Worm (Caenorhabditis elegans) whole organism, L1 larva: ENCODE data around the gene bre-1.

ENCODE experiments used
- C04F5.9 ChIP-seq: sonication (generic microtip); optimal IDR thresholded peaks from 2 replicates; lab custom pipeline; 2016; ENCODE audit warnings: missing genetic modification characterization, missing compliant biosample characterization
- C16A3.4 ChIP-seq: fragments of 150-350 bp; optimal IDR thresholded peaks from 2 replicates; lab custom pipeline; 2014; ENCODE audit warnings: missing biosample characterization, missing genetic modification characterization
- Y116A8C.19 ChIP-seq: sonication (generic microtip); optimal IDR thresholded peaks from 2 replicates; lab custom pipeline; 2016; ENCODE audit warnings: missing compliant biosample characterization, missing genetic modification characterization, borderline replicate concordance
- ama-1 ChIP-seq: fragments of 150-350 bp; optimal IDR thresholded peaks from 2 replicates; lab custom pipeline; 2014
- blmp-1 ChIP-seq: fragments of 150-350 bp; optimal IDR thresholded peaks from 2 replicates; lab custom pipeline; 2014; ENCODE audit warnings: missing biosample characterization, missing genetic modification characterization
- ceh-8 ChIP-seq: fragments of 200-800 bp; sonication (Bioruptor generic); optimal IDR thresholded peaks from 2 replicates; lab custom pipeline; 2018; ENCODE audit warnings: mild to moderate bottlenecking, missing genetic modification characterization, moderate library complexity, missing compliant biosample characterization
- ceh-82 ChIP-seq, 3 experiments: fragments of 150-350 bp in 1 of 3; sonication (generic microtip) in 2 of 3; optimal IDR thresholded peaks; 2 replicates each; lab custom pipeline; 2014 to 2017; ENCODE audit warnings: missing biosample characterization in 3 of 3, missing genetic modification characterization in 3 of 3
- ces-1 ChIP-seq: fragments of 150-350 bp; optimal IDR thresholded peaks from 2 replicates; lab custom pipeline; 2014; ENCODE audit warnings: missing biosample characterization, missing genetic modification reagents, missing genetic modification characterization
- dpl-1 ChIP-seq, 3 experiments: fragments of 150-350 bp in 2 of 3; sonication (generic microtip) in 1 of 3; optimal IDR thresholded peaks; 2 replicates each; lab custom pipeline; 2014 to 2017; ENCODE audit warnings: missing biosample characterization in 3 of 3, missing genetic modification characterization in 3 of 3, missing genetic modification reagents in 3 of 3
- dsc-1 ChIP-seq: sonication (generic microtip); optimal IDR thresholded peaks from 2 replicates; lab custom pipeline; 2016; ENCODE audit warnings: mild to moderate bottlenecking, missing genetic modification characterization, missing compliant biosample characterization
- egl-13 ChIP-seq: sonication (generic microtip); optimal IDR thresholded peaks from 2 replicates; lab custom pipeline; 2016; ENCODE audit warnings: missing genotype, missing genetic modification reagents, missing genetic modification characterization, missing compliant biosample characterization
- fkh-8 ChIP-seq: sonication (generic microtip); optimal IDR thresholded peaks from 2 replicates; lab custom pipeline; 2016; ENCODE audit warnings: mild to moderate bottlenecking, missing genetic modification characterization, missing compliant biosample characterization
- grh-1 ChIP-seq: fragments of 200-800 bp; sonication (Bioruptor generic); IDR thresholded peaks from 2 replicates; pipeline ENCODE4 v1.3.6; 2022; ENCODE audit warnings: missing genetic modification reagents, missing genetic modification characterization, missing compliant biosample characterization
- hlh-17 ChIP-seq: fragments of 200-800 bp; sonication (Bioruptor generic); optimal IDR thresholded peaks from 2 replicates; lab custom pipeline; 2018; ENCODE audit warnings: missing genetic modification characterization, mild to moderate bottlenecking, missing compliant biosample characterization, moderate library complexity, borderline replicate concordance
- isw-1 ChIP-seq: fragments of 200-800 bp; sonication (Bioruptor generic); IDR thresholded peaks from 2 replicates; pipeline ENCODE4 v1.3.6; 2022; ENCODE audit warnings: missing genetic modification characterization, missing compliant biosample characterization
- jun-1 ChIP-seq: fragments of 150-350 bp; optimal IDR thresholded peaks from 2 replicates; lab custom pipeline; 2014; ENCODE audit warnings: missing biosample characterization, missing genetic modification reagents, missing genetic modification characterization
- lin-13 ChIP-seq: fragments of 150-350 bp; optimal IDR thresholded peaks from 2 replicates; lab custom pipeline; 2014; ENCODE audit warnings: missing biosample characterization, missing genetic modification reagents, missing genetic modification characterization
- lin-15B ChIP-seq: fragments of 150-350 bp; sonication (generic microtip); optimal IDR thresholded peaks from 3 replicates; lab custom pipeline; 2014; ENCODE audit warnings: missing biosample characterization, missing genetic modification characterization
- lin-35 ChIP-seq, 2 experiments: fragments of 150-350 bp; optimal IDR thresholded peaks; 2 replicates each; lab custom pipeline; 2014; ENCODE audit warnings: missing biosample characterization in 2 of 2, missing genetic modification characterization in 2 of 2, missing genetic modification reagents in 2 of 2
- lsy-2 ChIP-seq, 2 experiments: fragments of 150-350 bp; optimal IDR thresholded peaks; 2 replicates each; lab custom pipeline; 2014; ENCODE audit warnings: missing biosample characterization in 2 of 2, missing genetic modification characterization in 2 of 2
- mab-9 ChIP-seq: fragments of 200-800 bp; sonication (Bioruptor generic); IDR thresholded peaks from 2 replicates; pipeline ENCODE4 v1.3.6; 2022; ENCODE audit warnings: missing genetic modification reagents, missing genetic modification characterization, missing compliant biosample characterization
- mdl-1 ChIP-seq, 2 experiments: fragments of 150-350 bp; optimal IDR thresholded peaks; 2 replicates each; lab custom pipeline; 2014 to 2017; ENCODE audit warnings: missing biosample characterization in 2 of 2, missing genetic modification characterization in 2 of 2, inconsistent platforms in 1 of 2
- mef-2 ChIP-seq: fragments of 150-350 bp; optimal IDR thresholded peaks from 2 replicates; lab custom pipeline; 2014; ENCODE audit warnings: missing biosample characterization, missing genetic modification characterization
- mep-1 ChIP-seq: fragments of 150-350 bp; optimal IDR thresholded peaks from 2 replicates; lab custom pipeline; 2014; ENCODE audit warnings: missing biosample characterization, missing genetic modification characterization
- nhr-19 ChIP-seq: fragments of 200-800 bp; sonication (Bioruptor generic); conservative IDR thresholded peaks from 2 replicates; pipeline ENCODE4 v1.3.6; 2022; ENCODE audit warnings: missing genetic modification characterization, missing compliant biosample characterization
- nhr-20 ChIP-seq: sonication (generic microtip); optimal IDR thresholded peaks from 2 replicates; lab custom pipeline; 2016; ENCODE audit warnings: mild to moderate bottlenecking, missing genetic modification characterization, missing compliant biosample characterization
- nhr-71 ChIP-seq: sonication (generic microtip); optimal IDR thresholded peaks from 2 replicates; lab custom pipeline; 2016; ENCODE audit warnings: mild to moderate bottlenecking, missing genetic modification characterization, moderate library complexity, missing compliant biosample characterization
- nhr-76 ChIP-seq: sonication (generic microtip); optimal IDR thresholded peaks from 2 replicates; lab custom pipeline; 2017; ENCODE audit warnings: missing biosample characterization, missing genetic modification characterization
- rnt-1 ChIP-seq: sonication (generic microtip); optimal IDR thresholded peaks from 2 replicates; lab custom pipeline; 2016; ENCODE audit warnings: mild to moderate bottlenecking, missing genetic modification characterization, moderate library complexity, missing compliant biosample characterization
- snpc-4 ChIP-seq: fragments of 150-350 bp; optimal IDR thresholded peaks from 2 replicates; lab custom pipeline; 2014; ENCODE audit warnings: missing biosample characterization, missing genetic modification characterization
- snu-23 ChIP-seq: sonication (generic microtip); optimal IDR thresholded peaks from 2 replicates; lab custom pipeline; 2016; ENCODE audit warnings: missing genetic modification characterization, missing compliant biosample characterization
- sox-4 ChIP-seq: sonication (generic microtip); optimal IDR thresholded peaks from 2 replicates; lab custom pipeline; 2016; ENCODE audit warnings: missing genetic modification characterization, missing compliant biosample characterization
- sup-37 ChIP-seq: fragments of 200-800 bp; sonication (Bioruptor generic); optimal IDR thresholded peaks from 2 replicates; lab custom pipeline; 2018; ENCODE audit warnings: mild to moderate bottlenecking, missing genetic modification characterization, missing compliant biosample characterization
- xbp-1 ChIP-seq: sonication (generic microtip); optimal IDR thresholded peaks from 2 replicates; lab custom pipeline; 2016; ENCODE audit warnings: missing genetic modification characterization, missing compliant biosample characterization
- ztf-4 ChIP-seq: fragments of 150-350 bp; optimal IDR thresholded peaks from 2 replicates; lab custom pipeline; 2014; ENCODE audit warnings: missing biosample characterization, missing genetic modification characterization

Gene bre-1

DNA sequence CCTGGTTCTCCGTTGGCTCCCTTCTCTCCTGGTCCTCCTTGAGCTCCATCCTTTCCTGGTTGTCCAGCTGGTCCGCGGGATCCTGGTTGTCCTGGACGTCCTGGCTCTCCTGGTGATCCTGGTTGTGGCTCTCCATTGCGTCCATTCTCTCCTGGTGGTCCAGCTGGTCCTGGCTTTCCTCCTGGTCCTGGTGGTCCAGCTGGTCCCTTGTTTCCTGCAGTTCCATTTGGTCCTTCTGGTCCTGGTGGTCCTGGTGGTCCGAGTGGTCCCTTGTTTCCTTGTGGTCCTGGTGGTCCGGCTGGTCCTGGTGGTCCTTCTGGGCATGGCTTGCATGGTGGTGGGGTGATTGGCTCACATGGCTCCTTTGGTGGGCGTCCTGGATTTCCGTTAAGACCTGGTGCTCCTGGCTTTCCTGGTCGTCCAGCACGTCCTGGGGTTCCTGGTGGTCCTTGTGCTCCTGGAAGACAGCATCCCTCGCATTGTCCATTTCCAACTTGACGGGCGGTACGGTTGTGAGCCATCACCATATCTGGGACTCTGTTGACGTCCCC is 7.9 kb upstream of the bre-1 start:
- no peak for TF ChIP-seq ceh-82 (tag; optimal IDR thresholded peaks at IDR 0.05; lab: Kevin White, UChicago)
- no peak for TF ChIP-seq mef-2
- TF ChIP-seq, all 84 proteins: peak for 0

DNA sequence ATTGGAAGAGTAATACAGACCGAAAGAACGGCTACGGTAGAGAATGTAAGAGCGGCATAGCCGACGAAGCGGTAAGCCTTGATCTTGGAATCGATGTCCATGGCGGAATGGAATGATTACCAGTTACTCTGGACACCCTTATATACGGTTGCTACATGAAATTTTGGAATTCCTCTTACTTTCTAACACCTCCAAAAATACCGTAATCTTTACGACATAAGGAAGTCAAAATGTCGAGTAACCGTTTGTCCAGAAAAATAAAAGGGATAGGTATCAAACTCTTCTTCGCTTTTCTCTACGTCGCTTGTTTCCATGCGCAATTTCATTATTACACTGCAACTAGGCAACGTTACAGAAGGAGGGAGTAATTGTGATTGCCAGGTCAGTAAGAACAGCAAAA is 7.4 kb upstream of the bre-1 start, which contains the start of gene col-119:
Gene col-119 (minus strand): TSS at position 101 of the 400 bp plus-strand sequence.
- no peak for TF ChIP-seq mab-9 (GFP tag; lab: Robert Waterston, UW)
- no peak for TF ChIP-seq fkh-8
- TF ChIP-seq dsc-1, result no peak
- TF ChIP-seq Y116A8C.19 (tag; lab: Kevin White, UChicago), result no peak
- no peak for TF ChIP-seq lin-13
- no peak for TF ChIP-seq mdl-1 (tag; optimal IDR thresholded peaks at IDR 0.05; lab: Kevin White, UChicago)
- TF ChIP-seq dpl-1 (GFP tag; optimal IDR thresholded peaks at IDR 0.05; lab: Kevin White, UChicago), result no peak
- TF ChIP-seq, all 84 proteins: peak for 0

DNA sequence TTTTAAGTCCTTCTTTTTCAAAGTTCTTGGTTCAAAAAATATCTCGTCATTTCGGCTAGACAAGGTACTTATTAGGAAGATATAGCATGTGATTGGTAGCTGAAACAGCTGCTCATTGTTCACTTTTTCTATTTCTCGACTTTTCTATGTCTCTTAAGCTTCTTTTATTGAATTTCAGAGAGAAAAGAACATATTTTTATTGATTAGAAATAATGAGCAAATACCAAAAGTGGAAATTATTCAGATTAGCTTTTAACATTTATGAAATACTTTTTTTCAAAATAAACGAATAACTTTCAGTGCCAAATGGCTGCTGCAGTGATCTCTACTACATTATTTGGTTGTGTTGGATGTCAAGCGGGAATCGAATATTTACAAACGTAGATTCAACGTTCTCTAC is 2.5 kb upstream of the bre-1 start, which contains the start of gene nstp-1:
Gene nstp-1 (plus strand): TSS at position 301 of the 400 bp plus-strand sequence.
- no peak for TF ChIP-seq jun-1 (tag; lab: Kevin White, UChicago)
- no peak for TF ChIP-seq egl-13 (tag; lab: Kevin White, UChicago)
- no peak for TF ChIP-seq dsc-1

DNA sequence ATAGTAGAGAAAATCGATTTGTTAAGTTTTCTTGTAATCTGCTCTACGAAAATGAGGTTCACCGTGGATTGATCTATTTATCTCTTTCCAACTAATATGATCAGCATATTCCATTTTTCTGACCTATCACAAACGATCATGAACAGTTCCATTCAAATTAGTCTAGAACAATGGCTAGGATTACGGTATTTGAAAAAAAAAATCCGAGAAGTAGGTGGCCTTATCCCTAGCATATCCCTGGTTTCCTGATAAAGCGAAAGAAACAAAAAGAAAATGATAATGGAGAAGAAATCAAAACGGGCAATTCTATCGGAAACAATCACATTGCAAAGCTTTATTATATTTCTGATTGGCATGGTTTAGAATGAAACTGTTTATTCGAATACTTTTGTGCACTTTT is 5.7 kb downstream of the bre-1 start, which contains the start of gene mltn-12:
Gene mltn-12 (plus strand): TSS at position 301 of the 400 bp plus-strand sequence.
- TF ChIP-seq nhr-76 (tag; lab: Kevin White, UChicago), result no peak
- TF ChIP-seq mep-1, result no peak
- no peak for TF ChIP-seq sox-4
- TF ChIP-seq C16A3.4, result no peak
- TF ChIP-seq lin-15B (tag; lab: Kevin White, UChicago), result no peak
- TF ChIP-seq ztf-4 (tag; lab: Kevin White, UChicago), result no peak
- TF ChIP-seq lin-35 (GFP tag; optimal IDR thresholded peaks at IDR 0.05; lab: Kevin White, UChicago), result no peak
- no peak for TF ChIP-seq nhr-71 (tag; lab: Kevin White, UChicago)
- no peak for TF ChIP-seq sup-37 (GFP tag; lab: Kevin White, UChicago)
- no peak for TF ChIP-seq ceh-8 (GFP tag; lab: Kevin White, UChicago)
- no peak for TF ChIP-seq egl-13 (tag; lab: Kevin White, UChicago)
- no peak for TF ChIP-seq hlh-17
- no peak for TF ChIP-seq lin-13
- no peak for TF ChIP-seq ama-1 (lab: Kevin White, UChicago)
- no peak for TF ChIP-seq grh-1 (GFP tag; lab: Robert Waterston, UW)
- TF ChIP-seq snu-23 (GFP tag; lab: Kevin White, UChicago), result no peak
- TF ChIP-seq nhr-19, result no peak

DNA sequence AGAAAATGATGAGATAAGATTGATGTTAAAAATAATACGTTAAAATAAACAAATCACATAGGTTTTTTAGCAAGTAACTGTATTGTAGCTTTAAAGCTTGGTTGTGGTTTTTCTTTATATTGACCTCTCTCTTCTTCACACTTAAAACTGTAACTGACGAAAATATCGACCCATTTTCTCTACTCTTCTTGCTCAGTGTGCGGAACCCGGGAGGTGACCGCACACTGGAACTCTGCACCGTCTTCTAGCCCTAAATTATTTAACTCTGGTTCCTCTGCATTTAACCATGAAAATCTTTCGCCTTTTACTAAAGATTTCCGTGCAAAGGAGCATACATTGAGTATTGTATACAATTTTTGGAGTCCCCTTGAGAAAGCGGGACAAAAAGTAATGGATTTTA is 7.4 kb downstream of the bre-1 start:
- TF ChIP-seq ces-1 (GFP tag; lab: Kevin White, UChicago) (no peak), mep-1 (no peak), C04F5.9 (tag; lab: Kevin White, UChicago) (no peak), xbp-1 (tag; lab: Kevin White, UChicago) (no peak), blmp-1 (no peak), nhr-20 (tag; lab: Kevin White, UChicago) (no peak), mdl-1 (tag; optimal IDR thresholded peaks at IDR 0.05; lab: Kevin White, UChicago) (no peak), lsy-2 (tag; optimal IDR thresholded peaks at IDR 0.05; lab: Kevin White, UChicago) (no peak), Y116A8C.19 (tag; lab: Kevin White, UChicago) (no peak), isw-1 (GFP tag; lab: Robert Waterston, UW) (no peak), snpc-4 (tag; lab: Kevin White, UChicago) (no peak), rnt-1 (tag; lab: Kevin White, UChicago) (no peak), nhr-76 (tag; lab: Kevin White, UChicago) (no peak)
